Worm (Caenorhabditis elegans): ENCODE results near the gene aldo-2.

The aldo-2 gene

DNA sequence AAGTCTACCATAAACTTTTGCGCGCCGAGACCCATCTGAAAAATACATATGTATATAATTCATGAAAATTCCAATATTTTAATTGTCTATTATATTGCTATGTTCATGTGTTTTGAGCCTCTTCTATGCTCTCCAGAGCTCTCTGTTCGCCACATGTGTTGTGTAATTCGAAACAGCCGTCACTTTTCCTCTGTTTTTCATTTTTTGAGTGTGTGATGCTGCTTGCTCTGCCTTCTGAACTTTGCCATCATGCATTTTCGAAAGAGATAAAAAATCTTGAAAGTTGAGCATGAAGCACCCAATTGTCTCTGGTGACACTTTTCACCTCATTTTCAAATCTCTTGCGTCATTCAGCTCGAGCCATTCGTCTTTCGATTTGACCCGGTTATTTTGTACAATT is 4.1 kb downstream of the aldo-2 start:
- TF ChIP-seq tra-4 (tag; optimal IDR thresholded peaks at IDR 0.05) (no peak), ama-1 (optimal IDR thresholded peaks at IDR 0.05) (no peak), B0310.2 (tag; optimal IDR thresholded peaks at IDR 0.05) (no peak)

DNA sequence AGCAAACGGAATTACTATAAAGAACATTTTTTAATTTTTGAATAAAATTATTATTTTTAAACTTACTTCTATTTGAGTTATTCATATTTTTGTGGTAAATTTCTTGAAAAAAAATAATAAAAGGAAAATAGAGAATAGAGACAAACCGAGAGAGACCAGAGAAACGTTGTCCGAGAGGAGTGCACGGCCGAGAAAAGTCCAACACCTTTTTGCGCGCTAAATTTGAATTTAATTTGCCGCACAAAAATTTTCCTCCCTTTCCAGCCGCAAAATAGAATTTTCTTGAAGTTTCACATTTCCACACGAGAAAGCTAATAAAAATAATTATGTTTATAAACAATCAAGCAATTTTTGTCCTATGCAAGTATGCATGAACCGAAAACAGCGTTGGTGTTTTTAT is 4.7 kb downstream of the aldo-2 start, which contains the start of the genes F01F1.11 and F01F1.3:
TSS of gene F01F1.11 (minus strand) at position 118 of the 400 bp plus-strand sequence.
TSS of gene F01F1.3 (plus strand) at position 179 of the 400 bp plus-strand sequence.
- TF ChIP-seq B0310.2 (tag; optimal IDR thresholded peaks at IDR 0.05), result no peak
- TF ChIP-seq ceh-36 (tag; optimal IDR thresholded peaks at IDR 0.05), result no peak
- peak; percentile 66; the same call in 1 of the 2 replicates for TF ChIP-seq tbx-37 (GFP tag; conservative IDR thresholded peaks at IDR 0.05)
- TF ChIP-seq pes-1 (GFP tag; IDR thresholded peaks at IDR 0.05), result peak; percentile 53; the same call in 1 of the 2 replicates
- no peak for TF ChIP-seq ceh-13 (GFP tag; optimal IDR thresholded peaks at IDR 0.05)

DNA sequence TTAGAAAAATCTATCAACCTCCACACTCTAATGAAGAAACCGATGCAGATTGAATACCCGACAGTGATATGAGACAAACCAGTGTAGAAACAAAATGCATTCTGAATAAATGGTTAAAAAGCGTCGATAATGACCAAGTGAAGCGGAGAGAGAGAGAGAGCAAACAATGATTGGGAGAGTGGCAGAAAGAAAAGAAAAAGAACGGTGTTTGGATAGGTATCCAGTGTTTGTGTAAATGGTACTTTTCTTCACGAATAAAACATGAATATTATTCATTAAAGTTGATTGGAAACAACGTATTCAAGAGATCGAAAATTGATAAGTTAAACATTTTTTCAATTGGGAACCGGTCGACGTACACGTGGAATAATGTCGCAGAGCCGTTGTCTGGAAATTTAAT is 7.0 kb downstream of the aldo-2 start, which contains the start of gene F01F1.15:
TSS of gene F01F1.15 (minus strand) at position 101 of the 400 bp plus-strand sequence.
- no peak for TF ChIP-seq tra-4 (tag; optimal IDR thresholded peaks at IDR 0.05)
- no peak for TF ChIP-seq aly-1 (tag; optimal IDR thresholded peaks at IDR 0.05)
- TF ChIP-seq tbx-37 (GFP tag; conservative IDR thresholded peaks at IDR 0.05), result no peak
- TF ChIP-seq F13C5.2 (tag; optimal IDR thresholded peaks at IDR 0.05), result no peak
- TF ChIP-seq hnd-1 (tag; optimal IDR thresholded peaks at IDR 0.05), result no peak
- TF ChIP-seq pes-1 (GFP tag; IDR thresholded peaks at IDR 0.05), result no peak
- no peak for TF ChIP-seq ets-7 (tag; optimal IDR thresholded peaks at IDR 0.05)
- no peak for TF ChIP-seq ceh-36 (tag; optimal IDR thresholded peaks at IDR 0.05)
- no peak for TF ChIP-seq ama-1 (optimal IDR thresholded peaks at IDR 0.05)
- TF ChIP-seq ceh-13 (GFP tag; optimal IDR thresholded peaks at IDR 0.05), result no peak
- no peak for TF ChIP-seq flt-1 (GFP tag; IDR thresholded peaks at IDR 0.05)
- TF ChIP-seq B0310.2 (tag; optimal IDR thresholded peaks at IDR 0.05), result no peak
- no peak for TF ChIP-seq sea-1 (GFP tag; conservative IDR thresholded peaks at IDR 0.05)

DNA sequence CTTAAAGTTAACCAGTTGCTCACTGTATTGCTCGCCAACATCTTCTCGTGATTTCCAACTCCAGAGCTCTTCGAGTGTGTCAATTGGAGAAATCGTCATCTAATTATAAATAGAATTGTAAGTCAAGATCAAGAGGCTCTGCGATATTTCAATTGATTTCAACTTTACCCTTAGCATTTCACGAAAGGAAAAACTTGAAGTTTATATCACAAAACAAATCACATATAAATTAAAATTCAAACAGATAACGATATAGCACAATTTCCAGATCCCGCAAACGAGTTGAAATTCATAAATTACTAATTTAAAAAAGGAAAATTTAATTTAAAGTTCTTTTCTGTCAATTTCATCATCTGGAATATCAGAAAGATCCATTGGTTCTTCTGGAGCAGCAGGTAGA is 8.0 kb downstream of the aldo-2 start, which contains the start of gene eng-1:
TSS of gene eng-1 (minus strand) at position 101 of the 400 bp plus-strand sequence.
- TF ChIP-seq sea-1 (GFP tag; conservative IDR thresholded peaks at IDR 0.05) (no peak), hmg-4 (GFP tag; optimal IDR thresholded peaks at IDR 0.05) (no peak), ceh-13 (GFP tag; optimal IDR thresholded peaks at IDR 0.05) (no peak), ets-7 (tag; optimal IDR thresholded peaks at IDR 0.05) (no peak), ceh-36 (tag; optimal IDR thresholded peaks at IDR 0.05) (no peak), tbx-11 (GFP tag; IDR thresholded peaks at IDR 0.05) (no peak), scrt-1 (GFP tag; IDR thresholded peaks at IDR 0.05) (no peak), tra-4 (tag; optimal IDR thresholded peaks at IDR 0.05) (no peak), ama-1 (optimal IDR thresholded peaks at IDR 0.05) (no peak), tbx-37 (GFP tag; conservative IDR thresholded peaks at IDR 0.05) (no peak)

- no peak for TF ChIP-seq scrt-1 (GFP tag; IDR thresholded peaks at IDR 0.05)
- TF ChIP-seq hnd-1 (tag; optimal IDR thresholded peaks at IDR 0.05), result no peak
- TF ChIP-seq ama-1 (optimal IDR thresholded peaks at IDR 0.05), result no peak
- no peak for TF ChIP-seq B0310.2 (tag; optimal IDR thresholded peaks at IDR 0.05)
- TF ChIP-seq aly-1 (tag; optimal IDR thresholded peaks at IDR 0.05), result no peak
- TF ChIP-seq hmbx-1 (tag; optimal IDR thresholded peaks at IDR 0.05), result no peak
- no peak for TF ChIP-seq ceh-36 (tag; optimal IDR thresholded peaks at IDR 0.05)
- no peak for TF ChIP-seq ets-7 (tag; optimal IDR thresholded peaks at IDR 0.05)
- no peak for TF ChIP-seq pes-1 (GFP tag; IDR thresholded peaks at IDR 0.05)
- TF ChIP-seq hmg-4 (GFP tag; optimal IDR thresholded peaks at IDR 0.05), result no peak
- TF ChIP-seq ceh-13 (GFP tag; optimal IDR thresholded peaks at IDR 0.05), result no peak
- no peak for TF ChIP-seq tbx-37 (GFP tag; conservative IDR thresholded peaks at IDR 0.05)
- TF ChIP-seq F13C5.2 (tag; optimal IDR thresholded peaks at IDR 0.05), result no peak
- no peak for TF ChIP-seq tra-4 (tag; optimal IDR thresholded peaks at IDR 0.05)
- TF ChIP-seq tbx-11 (GFP tag; IDR thresholded peaks at IDR 0.05), result no peak
- no peak for TF ChIP-seq flt-1 (GFP tag; IDR thresholded peaks at IDR 0.05)
- no peak for TF ChIP-seq sea-1 (GFP tag; conservative IDR thresholded peaks at IDR 0.05)
Measured at ce11 chrIII:5864270-5864669, 12.2 kb downstream of the aldo-2 start, which contains the start of gene rabn-5. rabn-5 (plus strand) TSS chrIII:5864553.

ce11 chrIII:5863774-5864173 is 12.7 kb downstream of the aldo-2 start, which contains the start of gene dnpp-1:
dnpp-1 (minus strand) TSS chrIII:5863803.
- TF ChIP-seq sea-1 (GFP tag; conservative IDR thresholded peaks at IDR 0.05), result no peak
- TF ChIP-seq ceh-36 (tag; optimal IDR thresholded peaks at IDR 0.05), result no peak
- TF ChIP-seq ets-7 (tag; optimal IDR thresholded peaks at IDR 0.05), result no peak
- no peak for TF ChIP-seq tbx-11 (GFP tag; IDR thresholded peaks at IDR 0.05)
- TF ChIP-seq B0310.2 (tag; optimal IDR thresholded peaks at IDR 0.05), result no peak
- TF ChIP-seq scrt-1 (GFP tag; IDR thresholded peaks at IDR 0.05), result no peak
- no peak for TF ChIP-seq aly-1 (tag; optimal IDR thresholded peaks at IDR 0.05)
- TF ChIP-seq pes-1 (GFP tag; IDR thresholded peaks at IDR 0.05), result no peak
- no peak for TF ChIP-seq tra-4 (tag; optimal IDR thresholded peaks at IDR 0.05)
- no peak for TF ChIP-seq hmg-4 (GFP tag; optimal IDR thresholded peaks at IDR 0.05)
- TF ChIP-seq ceh-13 (GFP tag; optimal IDR thresholded peaks at IDR 0.05), result no peak
- no peak for TF ChIP-seq hmbx-1 (tag; optimal IDR thresholded peaks at IDR 0.05)
- TF ChIP-seq tbx-37 (GFP tag; conservative IDR thresholded peaks at IDR 0.05), result no peak
- TF ChIP-seq ama-1 (optimal IDR thresholded peaks at IDR 0.05), result no peak
- TF ChIP-seq flt-1 (GFP tag; IDR thresholded peaks at IDR 0.05), result no peak
- no peak for TF ChIP-seq hnd-1 (tag; optimal IDR thresholded peaks at IDR 0.05)
- TF ChIP-seq F13C5.2 (tag; optimal IDR thresholded peaks at IDR 0.05), result no peak

DNA sequence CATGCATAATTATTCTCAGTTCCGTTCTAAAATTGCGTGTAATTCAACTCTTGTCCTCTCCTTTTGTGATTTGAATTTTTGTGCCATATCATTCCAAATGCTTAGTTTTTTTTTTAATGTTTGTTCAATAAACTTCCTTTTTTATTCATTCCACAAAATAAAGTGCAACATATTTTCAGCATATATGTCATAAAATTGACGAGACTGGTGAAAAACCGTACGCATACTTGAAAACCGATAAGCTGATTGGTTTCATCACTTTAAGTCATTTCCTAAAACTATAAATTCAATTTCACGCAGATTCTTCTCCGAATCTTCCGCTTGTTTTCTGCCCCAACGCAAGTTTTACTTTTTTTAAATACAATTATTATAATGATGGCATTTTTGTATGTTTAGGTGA is 17.4 kb downstream of the aldo-2 start, which contains the start of gene dpf-4:
TSS of gene dpf-4 (plus strand) at position 301 of the 400 bp plus-strand sequence.
- TF ChIP-seq ama-1 (optimal IDR thresholded peaks at IDR 0.05), result no peak
- TF ChIP-seq ets-7 (tag; optimal IDR thresholded peaks at IDR 0.05), result no peak
- no peak for TF ChIP-seq F13C5.2 (tag; optimal IDR thresholded peaks at IDR 0.05)
- TF ChIP-seq tbx-37 (GFP tag; conservative IDR thresholded peaks at IDR 0.05), result no peak
- TF ChIP-seq flt-1 (GFP tag; IDR thresholded peaks at IDR 0.05), result no peak
- no peak for TF ChIP-seq sea-1 (GFP tag; conservative IDR thresholded peaks at IDR 0.05)
- TF ChIP-seq ceh-36 (tag; optimal IDR thresholded peaks at IDR 0.05), result no peak
- no peak for TF ChIP-seq scrt-1 (GFP tag; IDR thresholded peaks at IDR 0.05)

Data from whole organism, early embryonic.